Worm (Caenorhabditis elegans): ENCODE results near the gene D2023.6.

The D2023.6 gene

ce11 chrV:11800486-11800885, 26.7 kb upstream of the D2023.6 start:
- TF ChIP-seq him-1 (tag; optimal IDR thresholded peaks at IDR 0.05) (no peak), W03F9.2 (tag; optimal IDR thresholded peaks at IDR 0.05) (no peak), dao-5 (tag; optimal IDR thresholded peaks at IDR 0.05) (no peak)

ce11 chrV:11801076-11801849, 25.9 kb upstream of the D2023.6 start:
- TF ChIP-seq dao-5 (tag; optimal IDR thresholded peaks at IDR 0.05) (no peak), W03F9.2 (tag; optimal IDR thresholded peaks at IDR 0.05) (no peak), him-1 (tag; optimal IDR thresholded peaks at IDR 0.05) (no peak)

ce11 chrV:11802508-11802907, 24.6 kb upstream of the D2023.6 start:
- TF ChIP-seq him-1 (tag; optimal IDR thresholded peaks at IDR 0.05) (no peak), W03F9.2 (tag; optimal IDR thresholded peaks at IDR 0.05) (no peak), dao-5 (tag; optimal IDR thresholded peaks at IDR 0.05) (no peak)

- TF ChIP-seq W03F9.2 (tag; optimal IDR thresholded peaks at IDR 0.05) (no peak), him-1 (tag; optimal IDR thresholded peaks at IDR 0.05) (no peak), dao-5 (tag; optimal IDR thresholded peaks at IDR 0.05) (no peak)
These were observed 23.6 kb upstream of the D2023.6 start for ce11 chrV:11803518-11803994.

- TF ChIP-seq him-1 (tag; optimal IDR thresholded peaks at IDR 0.05): no peak
- TF ChIP-seq W03F9.2 (tag; optimal IDR thresholded peaks at IDR 0.05): no peak
- no peak for TF ChIP-seq dao-5 (tag; optimal IDR thresholded peaks at IDR 0.05)
These were observed 17.2 kb upstream of the D2023.6 start for ce11 chrV:11809935-11810334.

- no peak for TF ChIP-seq dao-5 (tag; optimal IDR thresholded peaks at IDR 0.05)
- TF ChIP-seq him-1 (tag; optimal IDR thresholded peaks at IDR 0.05): no peak
- no peak for TF ChIP-seq W03F9.2 (tag; optimal IDR thresholded peaks at IDR 0.05)
These were observed 15.2 kb upstream of the D2023.6 start, which contains the start of gene D2023.3 for ce11 chrV:11811921-11812320. Gene D2023.3, minus strand, starts transcription at chrV:11812021.

ce11 chrV:11815566-11815965, 11.6 kb upstream of the D2023.6 start:
- no peak for TF ChIP-seq him-1 (tag; optimal IDR thresholded peaks at IDR 0.05)
- no peak for TF ChIP-seq dao-5 (tag; optimal IDR thresholded peaks at IDR 0.05)
- no peak for TF ChIP-seq W03F9.2 (tag; optimal IDR thresholded peaks at IDR 0.05)

- no peak for TF ChIP-seq dao-5 (tag; optimal IDR thresholded peaks at IDR 0.05)
- TF ChIP-seq him-1 (tag; optimal IDR thresholded peaks at IDR 0.05): no peak
- no peak for TF ChIP-seq W03F9.2 (tag; optimal IDR thresholded peaks at IDR 0.05)
These were observed 9.9 kb upstream of the D2023.6 start for ce11 chrV:11817263-11817726.

- TF ChIP-seq dao-5 (tag; optimal IDR thresholded peaks at IDR 0.05) (no peak), him-1 (tag; optimal IDR thresholded peaks at IDR 0.05) (no peak), W03F9.2 (tag; optimal IDR thresholded peaks at IDR 0.05) (no peak)
These were observed 9.1 kb upstream of the D2023.6 start for ce11 chrV:11818064-11818463.

- TF ChIP-seq him-1 (tag; optimal IDR thresholded peaks at IDR 0.05): no peak
- no peak for TF ChIP-seq W03F9.2 (tag; optimal IDR thresholded peaks at IDR 0.05)
- no peak for TF ChIP-seq dao-5 (tag; optimal IDR thresholded peaks at IDR 0.05)
These were observed 8.4 kb upstream of the D2023.6 start for ce11 chrV:11818786-11819185.

ce11 chrV:11819451-11819850, 7.7 kb upstream of the D2023.6 start:
- TF ChIP-seq dao-5 (tag; optimal IDR thresholded peaks at IDR 0.05) (no peak), W03F9.2 (tag; optimal IDR thresholded peaks at IDR 0.05) (no peak), him-1 (tag; optimal IDR thresholded peaks at IDR 0.05) (no peak)

ce11 chrV:11820551-11820950, 6.6 kb upstream of the D2023.6 start:
- TF ChIP-seq dao-5 (tag; optimal IDR thresholded peaks at IDR 0.05) (no peak), W03F9.2 (tag; optimal IDR thresholded peaks at IDR 0.05) (no peak), him-1 (tag; optimal IDR thresholded peaks at IDR 0.05) (no peak)

- TF ChIP-seq dao-5 (tag; optimal IDR thresholded peaks at IDR 0.05) (no peak), W03F9.2 (tag; optimal IDR thresholded peaks at IDR 0.05) (peak; percentile 8), him-1 (tag; optimal IDR thresholded peaks at IDR 0.05) (no peak)
These were observed 4.7 kb upstream of the D2023.6 start, which contains the start of gene pyc-1 for ce11 chrV:11822461-11822939. Gene pyc-1, minus strand, starts transcription at chrV:11822529.

ce11 chrV:11823978-11824377, 3.2 kb upstream of the D2023.6 start:
- TF ChIP-seq dao-5 (tag; optimal IDR thresholded peaks at IDR 0.05) (no peak), him-1 (tag; optimal IDR thresholded peaks at IDR 0.05) (no peak), W03F9.2 (tag; optimal IDR thresholded peaks at IDR 0.05) (peak; percentile 35)
